Worm (Caenorhabditis elegans): Measurements from ENCODE around the gene C04H5.7.

The C04H5.7 gene

ce11 chrII:14537728-14538127, at the start of gene C04H5.7, which contains the start of gene clec-147:
TSS of gene C04H5.7 (plus strand) at chrII:14537946.
TSS of gene clec-147 (minus strand) at chrII:14537828.
- TF ChIP-seq hmbx-1 (tag; optimal IDR thresholded peaks at IDR 0.05) = no peak
- no peak for TF ChIP-seq flt-1 (GFP tag; IDR thresholded peaks at IDR 0.05)
- TF ChIP-seq tbx-37 (GFP tag; conservative IDR thresholded peaks at IDR 0.05) = no peak
- TF ChIP-seq ceh-36 (tag; optimal IDR thresholded peaks at IDR 0.05) = no peak
- TF ChIP-seq scrt-1 (GFP tag; IDR thresholded peaks at IDR 0.05) = no peak
- no peak for TF ChIP-seq B0310.2 (tag; optimal IDR thresholded peaks at IDR 0.05)
- TF ChIP-seq ama-1 (optimal IDR thresholded peaks at IDR 0.05) = no peak
- no peak for TF ChIP-seq tbx-11 (GFP tag; IDR thresholded peaks at IDR 0.05)

- no peak for TF ChIP-seq hnd-1 (tag; optimal IDR thresholded peaks at IDR 0.05)
- no peak for TF ChIP-seq ets-7 (tag; optimal IDR thresholded peaks at IDR 0.05)
- TF ChIP-seq hmbx-1 (tag; optimal IDR thresholded peaks at IDR 0.05) = no peak
- no peak for TF ChIP-seq flt-1 (GFP tag; IDR thresholded peaks at IDR 0.05)
- no peak for TF ChIP-seq tbx-37 (GFP tag; conservative IDR thresholded peaks at IDR 0.05)
- TF ChIP-seq aly-1 (tag; optimal IDR thresholded peaks at IDR 0.05) = no peak
- no peak for TF ChIP-seq pes-1 (GFP tag; IDR thresholded peaks at IDR 0.05)
- no peak for TF ChIP-seq ama-1 (optimal IDR thresholded peaks at IDR 0.05)
- no peak for TF ChIP-seq tra-4 (tag; optimal IDR thresholded peaks at IDR 0.05)
- TF ChIP-seq F13C5.2 (tag; optimal IDR thresholded peaks at IDR 0.05) = no peak
- no peak for TF ChIP-seq tbx-11 (GFP tag; IDR thresholded peaks at IDR 0.05)
- no peak for TF ChIP-seq ceh-36 (tag; optimal IDR thresholded peaks at IDR 0.05)
Observed at ce11 chrII:14488661-14489060, 49.1 kb upstream of the C04H5.7 start, which contains the start of gene usp-14. TSS of gene usp-14 (minus strand) at chrII:14488688.

ce11 chrII:14489407-14489806, 48.3 kb upstream of the C04H5.7 start, which contains the start of gene vnut-1:
TSS of gene vnut-1 (plus strand) at chrII:14489802.
- TF ChIP-seq ama-1 (optimal IDR thresholded peaks at IDR 0.05) (no peak), sea-1 (GFP tag; conservative IDR thresholded peaks at IDR 0.05) (no peak), B0310.2 (tag; optimal IDR thresholded peaks at IDR 0.05) (no peak), scrt-1 (GFP tag; IDR thresholded peaks at IDR 0.05) (no peak), tra-4 (tag; optimal IDR thresholded peaks at IDR 0.05) (no peak), ets-7 (tag; optimal IDR thresholded peaks at IDR 0.05) (no peak), flt-1 (GFP tag; IDR thresholded peaks at IDR 0.05) (no peak), F13C5.2 (tag; optimal IDR thresholded peaks at IDR 0.05) (no peak), hmg-4 (GFP tag; optimal IDR thresholded peaks at IDR 0.05) (no peak)

ce11 chrII:14492592-14493196, 45.1 kb upstream of the C04H5.7 start:
- TF ChIP-seq hnd-1 (tag; optimal IDR thresholded peaks at IDR 0.05) (no peak), tra-4 (tag; optimal IDR thresholded peaks at IDR 0.05) (no peak)

- TF ChIP-seq sea-1 (GFP tag; conservative IDR thresholded peaks at IDR 0.05) (no peak), F13C5.2 (tag; optimal IDR thresholded peaks at IDR 0.05) (no peak), ets-7 (tag; optimal IDR thresholded peaks at IDR 0.05) (no peak), tbx-37 (GFP tag; conservative IDR thresholded peaks at IDR 0.05) (no peak), B0310.2 (tag; optimal IDR thresholded peaks at IDR 0.05) (no peak), flt-1 (GFP tag; IDR thresholded peaks at IDR 0.05) (no peak), hmbx-1 (tag; optimal IDR thresholded peaks at IDR 0.05) (no peak), ceh-36 (tag; optimal IDR thresholded peaks at IDR 0.05) (no peak), hmg-4 (GFP tag; optimal IDR thresholded peaks at IDR 0.05) (no peak), pes-1 (GFP tag; IDR thresholded peaks at IDR 0.05) (no peak), tbx-11 (GFP tag; IDR thresholded peaks at IDR 0.05) (no peak), hnd-1 (tag; optimal IDR thresholded peaks at IDR 0.05) (no peak), ceh-13 (GFP tag; optimal IDR thresholded peaks at IDR 0.05) (no peak), scrt-1 (GFP tag; IDR thresholded peaks at IDR 0.05) (no peak), aly-1 (tag; optimal IDR thresholded peaks at IDR 0.05) (no peak), tra-4 (tag; optimal IDR thresholded peaks at IDR 0.05) (no peak), ama-1 (optimal IDR thresholded peaks at IDR 0.05) (no peak)
Observed at ce11 chrII:14494014-14494413, 43.7 kb upstream of the C04H5.7 start.

DNA sequence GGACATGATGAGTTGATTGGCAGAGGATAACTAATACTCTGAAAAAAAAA, 43.5 kb upstream of the C04H5.7 start, which contains the start of gene cysl-2:
cysl-2 (minus strand) TSS at position 38 of the 50 bp plus-strand sequence.
- TF ChIP-seq hmbx-1 (tag; optimal IDR thresholded peaks at IDR 0.05) = no peak
- TF ChIP-seq ama-1 (optimal IDR thresholded peaks at IDR 0.05) = no peak
- no peak for TF ChIP-seq aly-1 (tag; optimal IDR thresholded peaks at IDR 0.05)
- no peak for TF ChIP-seq ets-7 (tag; optimal IDR thresholded peaks at IDR 0.05)
- TF ChIP-seq flt-1 (GFP tag; IDR thresholded peaks at IDR 0.05) = no peak
- TF ChIP-seq scrt-1 (GFP tag; IDR thresholded peaks at IDR 0.05) = no peak
- TF ChIP-seq pes-1 (GFP tag; IDR thresholded peaks at IDR 0.05) = no peak
- no peak for TF ChIP-seq sea-1 (GFP tag; conservative IDR thresholded peaks at IDR 0.05)
- no peak for TF ChIP-seq tbx-11 (GFP tag; IDR thresholded peaks at IDR 0.05)
- no peak for TF ChIP-seq ceh-13 (GFP tag; optimal IDR thresholded peaks at IDR 0.05)
- TF ChIP-seq tra-4 (tag; optimal IDR thresholded peaks at IDR 0.05) = no peak
- TF ChIP-seq ceh-36 (tag; optimal IDR thresholded peaks at IDR 0.05) = no peak
- TF ChIP-seq hmg-4 (GFP tag; optimal IDR thresholded peaks at IDR 0.05) = no peak
- TF ChIP-seq F13C5.2 (tag; optimal IDR thresholded peaks at IDR 0.05) = no peak
- no peak for TF ChIP-seq tbx-37 (GFP tag; conservative IDR thresholded peaks at IDR 0.05)
- TF ChIP-seq B0310.2 (tag; optimal IDR thresholded peaks at IDR 0.05) = no peak
- no peak for TF ChIP-seq hnd-1 (tag; optimal IDR thresholded peaks at IDR 0.05)

ce11 chrII:14494464-14494863, 43.3 kb upstream of the C04H5.7 start:
- TF ChIP-seq aly-1 (tag; optimal IDR thresholded peaks at IDR 0.05) (no peak), sea-1 (GFP tag; conservative IDR thresholded peaks at IDR 0.05) (no peak), tbx-11 (GFP tag; IDR thresholded peaks at IDR 0.05) (no peak), scrt-1 (GFP tag; IDR thresholded peaks at IDR 0.05) (no peak), hnd-1 (tag; optimal IDR thresholded peaks at IDR 0.05) (no peak), hmg-4 (GFP tag; optimal IDR thresholded peaks at IDR 0.05) (no peak), B0310.2 (tag; optimal IDR thresholded peaks at IDR 0.05) (no peak), ceh-36 (tag; optimal IDR thresholded peaks at IDR 0.05) (no peak), F13C5.2 (tag; optimal IDR thresholded peaks at IDR 0.05) (no peak), tra-4 (tag; optimal IDR thresholded peaks at IDR 0.05) (no peak), ama-1 (optimal IDR thresholded peaks at IDR 0.05) (no peak), hmbx-1 (tag; optimal IDR thresholded peaks at IDR 0.05) (no peak), ets-7 (tag; optimal IDR thresholded peaks at IDR 0.05) (no peak), flt-1 (GFP tag; IDR thresholded peaks at IDR 0.05) (no peak), pes-1 (GFP tag; IDR thresholded peaks at IDR 0.05) (no peak), ceh-13 (GFP tag; optimal IDR thresholded peaks at IDR 0.05) (no peak), tbx-37 (GFP tag; conservative IDR thresholded peaks at IDR 0.05) (no peak)

DNA sequence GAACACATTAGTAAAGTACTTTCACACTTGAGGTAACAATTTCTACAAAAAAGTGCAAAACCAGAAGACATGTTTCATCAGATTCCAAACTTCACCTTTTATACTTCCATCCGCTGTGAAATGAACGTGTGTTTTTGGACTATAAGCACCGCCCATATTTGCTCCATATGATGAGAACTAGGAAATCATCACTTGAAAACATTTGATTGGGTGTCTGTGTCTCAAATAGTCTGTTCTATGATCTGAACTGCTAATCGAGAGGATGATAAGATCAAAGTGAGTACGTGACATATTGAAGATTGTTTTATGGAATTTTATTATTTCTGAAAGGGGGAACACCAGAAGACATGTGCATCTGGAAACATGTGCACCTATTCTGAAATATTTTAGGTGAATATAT, 42.4 kb upstream of the C04H5.7 start:
- TF ChIP-seq hmg-4 (GFP tag; optimal IDR thresholded peaks at IDR 0.05) (no peak), sea-1 (GFP tag; conservative IDR thresholded peaks at IDR 0.05) (no peak), B0310.2 (tag; optimal IDR thresholded peaks at IDR 0.05) (no peak), flt-1 (GFP tag; IDR thresholded peaks at IDR 0.05) (no peak), pes-1 (GFP tag; IDR thresholded peaks at IDR 0.05) (no peak)
